Worm (Caenorhabditis elegans) whole organism, L1 larva: ENCODE results near the gene C03G6.21.
"Not testable (repeated sequence)": the region's sequence is repeated elsewhere in the genome, so short reads cannot be mapped to it uniquely, and the experiment has no call there.

Experiments
- C16A3.4 ChIP-seq: fragments of 150-350 bp; optimal IDR thresholded peaks from 2 replicates; lab custom pipeline; 2014; ENCODE audit warnings: missing biosample characterization, missing genetic modification characterization
- C34B4.2 ChIP-seq: sonication (generic microtip); optimal IDR thresholded peaks from 2 replicates; lab custom pipeline; 2017; ENCODE audit warnings: mild to moderate bottlenecking, missing genetic modification characterization, missing compliant biosample characterization
- F16B12.6 ChIP-seq: fragments of 150-350 bp; optimal IDR thresholded peaks from 2 replicates; lab custom pipeline; 2014; ENCODE audit warnings: missing biosample characterization, missing genetic modification characterization
- aha-1 ChIP-seq: fragments of 150-350 bp; optimal IDR thresholded peaks from 2 replicates; lab custom pipeline; 2014; ENCODE audit warnings: missing biosample characterization, missing genetic modification characterization
- alr-1 ChIP-seq: fragments of 200-800 bp; sonication (Bioruptor generic); optimal IDR thresholded peaks from 2 replicates; lab custom pipeline; 2018; ENCODE audit warnings: borderline replicate concordance, mild to moderate bottlenecking, missing genetic modification characterization, missing compliant biosample characterization
- aly-2 ChIP-seq: fragments of 150-350 bp; optimal IDR thresholded peaks from 2 replicates; lab custom pipeline; 2014; ENCODE audit warnings: missing biosample characterization, missing genetic modification characterization
- blmp-1 ChIP-seq: fragments of 150-350 bp; optimal IDR thresholded peaks from 2 replicates; lab custom pipeline; 2014; ENCODE audit warnings: missing biosample characterization, missing genetic modification characterization
- ceh-8 ChIP-seq: fragments of 200-800 bp; sonication (Bioruptor generic); optimal IDR thresholded peaks from 2 replicates; lab custom pipeline; 2018; ENCODE audit warnings: mild to moderate bottlenecking, missing genetic modification characterization, moderate library complexity, missing compliant biosample characterization
- ceh-82 ChIP-seq, 3 experiments: fragments of 150-350 bp in 1 of 3; sonication (generic microtip) in 2 of 3; optimal IDR thresholded peaks; 2 replicates each; lab custom pipeline; 2014 to 2017; ENCODE audit warnings: missing biosample characterization in 3 of 3, missing genetic modification characterization in 3 of 3
- ceh-88 ChIP-seq: fragments of 200-800 bp; sonication (Bioruptor generic); IDR thresholded peaks from 2 replicates; pipeline ENCODE4 v1.3.6; 2022; ENCODE audit warnings: missing genetic modification characterization, missing compliant biosample characterization
- ceh-90 ChIP-seq: sonication (generic microtip); optimal IDR thresholded peaks from 2 replicates; lab custom pipeline; 2016; ENCODE audit warnings: missing genetic modification characterization, missing compliant biosample characterization
- dsc-1 ChIP-seq: sonication (generic microtip); optimal IDR thresholded peaks from 2 replicates; lab custom pipeline; 2016; ENCODE audit warnings: mild to moderate bottlenecking, missing genetic modification characterization, missing compliant biosample characterization
- efl-1 ChIP-seq, 4 experiments: fragments of 150-350 bp; optimal IDR thresholded peaks in 3 of 4; peaks in 1 of 4; 1 replicate in 1 of 4; 2 replicates in 3 of 4; lab custom pipeline; 2014; ENCODE audit warnings: missing biosample characterization in 2 of 4, missing genetic modification characterization in 2 of 4, missing genetic modification reagents in 2 of 4
- efl-3 ChIP-seq: fragments of 200-800 bp; sonication (Bioruptor generic); optimal IDR thresholded peaks from 2 replicates; lab custom pipeline; 2018; ENCODE audit warnings: mild to moderate bottlenecking, missing genetic modification characterization, missing compliant biosample characterization
- egl-13 ChIP-seq: sonication (generic microtip); optimal IDR thresholded peaks from 2 replicates; lab custom pipeline; 2016; ENCODE audit warnings: missing genotype, missing genetic modification reagents, missing genetic modification characterization, missing compliant biosample characterization
- elt-2 ChIP-seq: sonication (generic microtip); optimal IDR thresholded peaks from 2 replicates; lab custom pipeline; 2016; ENCODE audit warnings: missing genetic modification characterization, mild to moderate bottlenecking, inconsistent platforms, missing compliant biosample characterization, missing genetic modification reagents
- ets-5 ChIP-seq: fragments of 200-800 bp; sonication (Bioruptor generic); IDR thresholded peaks from 2 replicates; pipeline ENCODE4 v1.3.6; 2022; ENCODE audit warnings: missing genetic modification characterization, missing compliant biosample characterization
- fkh-8 ChIP-seq: sonication (generic microtip); optimal IDR thresholded peaks from 2 replicates; lab custom pipeline; 2016; ENCODE audit warnings: mild to moderate bottlenecking, missing genetic modification characterization, missing compliant biosample characterization
- fos-1 ChIP-seq: fragments of 150-350 bp; optimal IDR thresholded peaks from 2 replicates; lab custom pipeline; 2014; ENCODE audit warnings: missing biosample characterization, missing genetic modification characterization
- hpl-2 ChIP-seq: fragments of 150-350 bp; optimal IDR thresholded peaks from 2 replicates; lab custom pipeline; 2014; ENCODE audit warnings: missing biosample characterization, missing genetic modification reagents, missing genetic modification characterization
- irx-1 ChIP-seq: sonication (generic microtip); optimal IDR thresholded peaks from 2 replicates; lab custom pipeline; 2016; ENCODE audit warnings: missing genetic modification characterization, missing compliant biosample characterization
- jun-1 ChIP-seq: fragments of 150-350 bp; optimal IDR thresholded peaks from 2 replicates; lab custom pipeline; 2014; ENCODE audit warnings: missing biosample characterization, missing genetic modification reagents, missing genetic modification characterization
- lin-13 ChIP-seq: fragments of 150-350 bp; optimal IDR thresholded peaks from 2 replicates; lab custom pipeline; 2014; ENCODE audit warnings: missing biosample characterization, missing genetic modification reagents, missing genetic modification characterization
- mef-2 ChIP-seq: fragments of 150-350 bp; optimal IDR thresholded peaks from 2 replicates; lab custom pipeline; 2014; ENCODE audit warnings: missing biosample characterization, missing genetic modification characterization
- nhr-11 ChIP-seq: fragments of 150-350 bp; optimal IDR thresholded peaks from 2 replicates; lab custom pipeline; 2014; ENCODE audit warnings: missing biosample characterization, missing genetic modification characterization
- nhr-237 ChIP-seq: fragments of 150-350 bp; optimal IDR thresholded peaks from 2 replicates; lab custom pipeline; 2014; ENCODE audit warnings: missing biosample characterization, missing genetic modification characterization
- nhr-77 ChIP-seq: fragments of 150-350 bp; optimal IDR thresholded peaks from 2 replicates; lab custom pipeline; 2014; ENCODE audit warnings: missing biosample characterization, missing genetic modification characterization
- nhr-84 ChIP-seq: sonication (generic microtip); optimal IDR thresholded peaks from 2 replicates; lab custom pipeline; 2017; ENCODE audit warnings: missing biosample characterization, missing genetic modification characterization
- nhr-85 ChIP-seq: sonication (generic microtip); peaks from one replicate; lab custom pipeline; 2016; ENCODE audit warnings: missing genetic modification characterization, inconsistent platforms, missing compliant biosample characterization
- pag-3 ChIP-seq: sonication (generic microtip); optimal IDR thresholded peaks from 2 replicates; lab custom pipeline; 2017; ENCODE audit warnings: missing genetic modification characterization, mild to moderate bottlenecking, missing compliant biosample characterization, antibody characterized with exemption, borderline replicate concordance; ENCODE audit not compliant: insufficient read depth
- pax-3 ChIP-seq: fragments of 200-800 bp; sonication (Bioruptor generic); optimal IDR thresholded peaks from 2 replicates; lab custom pipeline; 2018; ENCODE audit warnings: mild to moderate bottlenecking, missing genetic modification characterization, moderate library complexity, missing compliant biosample characterization
- sox-4 ChIP-seq: sonication (generic microtip); optimal IDR thresholded peaks from 2 replicates; lab custom pipeline; 2016; ENCODE audit warnings: missing genetic modification characterization, missing compliant biosample characterization
- sptf-1 ChIP-seq: fragments of 150-350 bp; optimal IDR thresholded peaks from 2 replicates; lab custom pipeline; 2014; ENCODE audit warnings: missing biosample characterization, missing genetic modification characterization
- tlp-1 ChIP-seq: fragments of 150-350 bp; optimal IDR thresholded peaks from 2 replicates; lab custom pipeline; 2014; ENCODE audit warnings: missing biosample characterization, missing genetic modification characterization
- unc-86 ChIP-seq: sonication (generic microtip); optimal IDR thresholded peaks from 2 replicates; lab custom pipeline; 2016; ENCODE audit warnings: missing genetic modification characterization, missing compliant biosample characterization
- xbp-1 ChIP-seq: sonication (generic microtip); optimal IDR thresholded peaks from 2 replicates; lab custom pipeline; 2016; ENCODE audit warnings: missing genetic modification characterization, missing compliant biosample characterization
- ztf-4 ChIP-seq: fragments of 150-350 bp; optimal IDR thresholded peaks from 2 replicates; lab custom pipeline; 2014; ENCODE audit warnings: missing biosample characterization, missing genetic modification characterization

The C03G6.21 gene

ce11 chrV:7341942-7342341, 14.6 kb downstream of the C03G6.21 start, which contains the start of the genes nhr-263 and nhr-148:
Gene nhr-263, minus strand, starts transcription at chrV:7342042.
Gene nhr-148, plus strand, starts transcription at chrV:7342156.
- TF ChIP-seq blmp-1 (tag; lab: Kevin White, UChicago) (peak; percentile 2), fos-1 (tag; lab: Kevin White, UChicago) (no peak), tlp-1 (tag; lab: Kevin White, UChicago) (no peak)

ce11 chrV:7339831-7340230, 16.8 kb downstream of the C03G6.21 start, which contains the start of gene srh-187:
Gene srh-187, minus strand, starts transcription at chrV:7339931.
- no peak for TF ChIP-seq pag-3 (tag; lab: Kevin White, UChicago)
- TF ChIP-seq nhr-77 (tag; lab: Kevin White, UChicago) = no peak
- TF ChIP-seq efl-1 (optimal IDR thresholded peaks at IDR 0.05; lab: Kevin White, UChicago) = no peak
- TF ChIP-seq efl-1 (GFP tag; optimal IDR thresholded peaks at IDR 0.05 in 1 of 2; lab: Kevin White, UChicago) = no peak
- no peak for TF ChIP-seq dsc-1 (tag; lab: Kevin White, UChicago)
- TF ChIP-seq alr-1 = no peak
- no peak for TF ChIP-seq nhr-85 (tag; lab: Kevin White, UChicago)
- TF ChIP-seq unc-86 (tag; lab: Kevin White, UChicago) = no peak

ce11 chrV:7337218-7337617, 19.4 kb downstream of the C03G6.21 start, which contains the start of gene F10G2.7:
Gene F10G2.7, minus strand, starts transcription at chrV:7337318.
- TF ChIP-seq ztf-4; lin-13 (GFP tag; lab: Kevin White, UChicago); C34B4.2 (tag; lab: Kevin White, UChicago): not testable (repeated sequence)
- TF ChIP-seq, all 84 proteins: peak for 0; not testable (repeated sequence) for 84

ce11 chrV:7332253-7332652, 24.3 kb downstream of the C03G6.21 start, which contains the start of gene F10G2.1:
Gene F10G2.1, plus strand, starts transcription at chrV:7332553.
- TF ChIP-seq ceh-88 (GFP tag; lab: Robert Waterston, UW) (no peak), ceh-90 (tag; lab: Kevin White, UChicago) (no peak), xbp-1 (tag; lab: Kevin White, UChicago) (no peak), mef-2 (no peak), nhr-237 (tag; lab: Kevin White, UChicago) (no peak), hpl-2 (GFP tag; lab: Kevin White, UChicago) (no peak), aha-1 (no peak), aly-2 (no peak), dsc-1 (tag; lab: Kevin White, UChicago) (no peak), pax-3 (tag; lab: Kevin White, UChicago) (no peak), ceh-82 (tag; optimal IDR thresholded peaks at IDR 0.05; lab: Kevin White, UChicago) (no peak), nhr-11 (tag; lab: Kevin White, UChicago) (no peak), ceh-8 (GFP tag; lab: Kevin White, UChicago) (no peak)

ce11 chrV:7330868-7331267, 25.7 kb downstream of the C03G6.21 start, which contains the start of gene F10G2.2:
Gene F10G2.2, plus strand, starts transcription at chrV:7331168.
- TF ChIP-seq fkh-8 (tag; lab: Kevin White, UChicago) = no peak
- no peak for TF ChIP-seq ets-5 (GFP tag; lab: Robert Waterston, UW)
- no peak for TF ChIP-seq sptf-1
- no peak for TF ChIP-seq efl-1 (optimal IDR thresholded peaks at IDR 0.05; lab: Kevin White, UChicago)
- TF ChIP-seq efl-1 (GFP tag; optimal IDR thresholded peaks at IDR 0.05 in 1 of 2; lab: Kevin White, UChicago) = no peak
- no peak for TF ChIP-seq ceh-8 (GFP tag; lab: Kevin White, UChicago)
- TF ChIP-seq dsc-1 (tag; lab: Kevin White, UChicago) = no peak
- TF ChIP-seq C16A3.4 (tag; lab: Kevin White, UChicago) = no peak
- no peak for TF ChIP-seq nhr-84
- TF ChIP-seq F16B12.6 = no peak
- no peak for TF ChIP-seq sox-4 (tag; lab: Kevin White, UChicago)
- TF ChIP-seq elt-2 (tag; lab: Kevin White, UChicago) = no peak
- TF ChIP-seq irx-1 (tag; lab: Kevin White, UChicago) = no peak
- no peak for TF ChIP-seq efl-3 (GFP tag; lab: Kevin White, UChicago)
- TF ChIP-seq jun-1 (tag; lab: Kevin White, UChicago) = no peak
- no peak for TF ChIP-seq egl-13 (tag; lab: Kevin White, UChicago)
- TF ChIP-seq, all 84 proteins: peak for 0
